4 fruit fly cellular contexts compared by ENCODE assay signal in the genomic region with DNA sequence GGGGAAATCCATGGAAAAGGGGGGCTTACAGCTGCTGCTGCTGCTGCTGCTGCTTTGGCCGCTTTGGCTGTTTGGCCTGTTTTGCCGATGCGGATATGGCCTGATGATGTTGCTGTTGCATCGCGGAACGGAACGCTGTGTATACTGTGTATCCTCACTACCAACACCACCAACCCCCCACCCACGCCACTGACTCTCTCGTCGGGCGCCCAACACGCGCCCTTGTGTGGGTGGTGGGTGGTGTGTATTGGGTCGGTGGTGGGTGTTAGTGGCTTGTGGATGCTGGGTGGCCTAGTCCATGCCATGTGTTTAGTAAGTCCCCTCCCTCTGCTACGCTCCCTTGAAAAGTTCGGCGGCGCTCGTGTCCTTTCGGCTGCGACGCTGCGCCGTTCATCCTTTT.
TF ChIP-seq lines count a peak whose summit lies in the region.

No protein-coding gene starts in this region.

- no peak for TF ChIP-seq CTCF in whole organism, embryonic (GFP tag; optimal IDR thresholded peaks at IDR 0.05; lab: Kevin White, UChicago)

TF ChIP-seq in whole organism, adult, 20 proteins besides CTCF, POLR2A, EP300 and RAD21:
- peak; percentile 17 for TF ChIP-seq pad (GFP tag; optimal IDR thresholded peaks at IDR 0.05; lab: Kevin White, UChicago)
- TF ChIP-seq CG1620 (GFP tag; optimal IDR thresholded peaks at IDR 0.05; lab: Kevin White, UChicago): no peak

TF ChIP-seq in whole organism, embryonic, 481 proteins besides CTCF, POLR2A, EP300 and RAD21 (continues in another document):
- 0 out of 3 replicates have a peak, but pooled peaks have one; percentile 13 for TF ChIP-seq row (GFP tag; IDR thresholded peaks at IDR 0.05; lab: Robert Waterston, UW)
- TF ChIP-seq Deaf1 (tag; optimal IDR thresholded peaks at IDR 0.05; lab: Kevin White, UChicago): peak; percentile 79
- TF ChIP-seq Rx (GFP tag; IDR thresholded peaks at IDR 0.05; lab: Robert Waterston, UW): no peak
- peak; percentile 29 for TF ChIP-seq CG12071 (GFP tag; optimal IDR thresholded peaks at IDR 0.05; lab: Kevin White, UChicago)
- TF ChIP-seq pfk (GFP tag; optimal IDR thresholded peaks at IDR 0.05; lab: Kevin White, UChicago): peak; percentile 19
- peak; percentile 77 for TF ChIP-seq Adf1 (GFP tag; IDR thresholded peaks at IDR 0.05; lab: Robert Waterston, UW)
- peak; percentile 4 for TF ChIP-seq pzg (GFP tag; optimal IDR thresholded peaks at IDR 0.05; lab: Kevin White, UChicago)
- TF ChIP-seq Atf-2 (GFP tag; optimal IDR thresholded peaks at IDR 0.05; lab: Kevin White, UChicago): no peak
- no peak for TF ChIP-seq CG12769 (tag; optimal IDR thresholded peaks at IDR 0.05; lab: Kevin White, UChicago)
- TF ChIP-seq Optix (GFP tag; IDR thresholded peaks at IDR 0.05; lab: Robert Waterston, UW): 0 out of 3 replicates have a peak, but pooled peaks have one; percentile 20
- TF ChIP-seq mld (GFP tag; IDR thresholded peaks at IDR 0.05; lab: Robert Waterston, UW; ENCODE audit: partially characterized antibody): no peak
- no peak for TF ChIP-seq zen (tag; optimal IDR thresholded peaks at IDR 0.05; lab: Kevin White, UChicago)
- TF ChIP-seq zfh1 (GFP tag; IDR thresholded peaks at IDR 0.05; lab: Robert Waterston, UW): 0 out of 3 replicates have a peak, but pooled peaks have one; percentile 18
- peak; percentile 7 for TF ChIP-seq sens (GFP tag; lab: Kevin White, UChicago)
- no peak for TF ChIP-seq CG6683 (GFP tag; optimal IDR thresholded peaks at IDR 0.05; lab: Kevin White, UChicago)
- TF ChIP-seq CG32767 (GFP tag; IDR thresholded peaks at IDR 0.05; lab: Robert Waterston, UW): peak; percentile 41; the same call in 1 of the 2 replicates
- 0 out of 3 replicates have a peak, but pooled peaks have one; percentile 51 for TF ChIP-seq sr (GFP tag; IDR thresholded peaks at IDR 0.05; lab: Robert Waterston, UW)
- TF ChIP-seq ci (GFP tag; IDR thresholded peaks at IDR 0.05; lab: Robert Waterston, UW): peak; percentile 52; the same call in 2 of the 3 replicates
- TF ChIP-seq CG32532 (GFP tag; IDR thresholded peaks at IDR 0.05; lab: Robert Waterston, UW): peak; percentile 20; the same call in 1 of the 2 replicates
- TF ChIP-seq CG16779 (GFP tag; IDR thresholded peaks at IDR 0.05; lab: Robert Waterston, UW): peak; percentile 45; the same call in 1 of the 2 replicates
- peak; percentile 19 for TF ChIP-seq CG13894 (tag; optimal IDR thresholded peaks at IDR 0.05; lab: Kevin White, UChicago)
- peak; percentile 22; the same call in 1 of the 2 replicates for TF ChIP-seq MBD-R2 (GFP tag; IDR thresholded peaks at IDR 0.05; lab: Robert Waterston, UW)
- peak; percentile 38; the same call in 1 of the 2 replicates for TF ChIP-seq Bgb (GFP tag; IDR thresholded peaks at IDR 0.05; lab: Robert Waterston, UW; ENCODE audit: partially characterized antibody)
- TF ChIP-seq HHEX (GFP tag; optimal IDR thresholded peaks at IDR 0.05; lab: Kevin White, UChicago): no peak
- TF ChIP-seq gro (GFP tag; optimal IDR thresholded peaks at IDR 0.05; lab: Kevin White, UChicago): no peak
- TF ChIP-seq Dip2 (GFP tag; IDR thresholded peaks at IDR 0.05; lab: Robert Waterston, UW): no peak

TF ChIP-seq in whole organism, prepupa, 60 proteins besides CTCF, POLR2A, EP300 and RAD21:
- no peak for TF ChIP-seq vri (GFP tag; optimal IDR thresholded peaks at IDR 0.05; lab: Kevin White, UChicago)
- TF ChIP-seq CG7368 (GFP tag; optimal IDR thresholded peaks at IDR 0.05; lab: Kevin White, UChicago): peak; percentile 65

TF ChIP-seq in whole organism, pupa, 21 proteins besides CTCF, POLR2A, EP300 and RAD21:
- no peak for TF ChIP-seq D1 (tag; optimal IDR thresholded peaks at IDR 0.05; lab: Kevin White, UChicago)
- TF ChIP-seq CG13204 (GFP tag; optimal IDR thresholded peaks at IDR 0.05; lab: Kevin White, UChicago): peak; percentile 85
- TF ChIP-seq fd96Ca (GFP tag; IDR thresholded peaks at IDR 0.05; lab: Robert Waterston, UW): peak; percentile 11; the same call in 1 of the 3 replicates
- peak; percentile 15; the same call in 1 of the 2 replicates for TF ChIP-seq CG12605 (GFP tag; IDR thresholded peaks at IDR 0.05; lab: Robert Waterston, UW)
